Fruit fly (Drosophila melanogaster) whole organism, wandering third instar larva: ENCODE measurements around the gene CG15449.

Source experiments
- Abd-B ChIP-seq: fragments of >200 bp; optimal IDR thresholded peaks from 2 replicates; lab custom pipeline; 2017; ENCODE audit warnings: missing biosample characterization, missing genetic modification characterization
- CG32264 ChIP-seq: fragments of 200-800 bp; sonication (Bioruptor generic); optimal IDR thresholded peaks from 2 replicates; lab custom pipeline; 2016; ENCODE audit warnings: missing biosample characterization, missing genetic modification characterization
- CG9705 ChIP-seq: fragments of 200-800 bp; sonication (Bioruptor generic); optimal IDR thresholded peaks from 2 replicates; lab custom pipeline; 2018; ENCODE audit warnings: missing biosample characterization, mild to moderate bottlenecking, missing genetic modification characterization
- CrebA ChIP-seq: fragments of 200-800 bp; sonication (Bioruptor generic); optimal IDR thresholded peaks from 2 replicates; lab custom pipeline; 2016; ENCODE audit warnings: missing biosample characterization, mild to moderate bottlenecking, missing genetic modification characterization, borderline replicate concordance
- Dfd ChIP-seq: fragments of >200 bp; optimal IDR thresholded peaks from 2 replicates; lab custom pipeline; 2017; ENCODE audit warnings: missing biosample characterization, missing genetic modification characterization
- Dif ChIP-seq: fragments of 200-275, 200-300 bp; sonication (Bioruptor generic); optimal IDR thresholded peaks from 2 replicates; lab custom pipeline; 2018; ENCODE audit warnings: missing biosample characterization, missing genetic modification characterization; ENCODE audit not compliant: partially characterized antibody
- GATAd ChIP-seq: sonication (Bioruptor generic); optimal IDR thresholded peaks from 2 replicates; lab custom pipeline; 2016; ENCODE audit warnings: missing biosample characterization, missing genetic modification characterization
- HLH106 ChIP-seq: fragments of 200-800 bp; optimal IDR thresholded peaks from 3 replicates; lab custom pipeline; 2019; ENCODE audit warnings: missing biosample characterization, mild to moderate bottlenecking, missing genetic modification characterization, moderate library complexity
- Hnf4 ChIP-seq: fragments of 200-800 bp; sonication (Bioruptor generic); optimal IDR thresholded peaks from 2 replicates; lab custom pipeline; 2016; ENCODE audit warnings: missing biosample characterization, mild to moderate bottlenecking, missing genetic modification characterization
- Hr78 ChIP-seq: fragments of >200 bp; optimal IDR thresholded peaks from 2 replicates; lab custom pipeline; 2017; ENCODE audit warnings: missing biosample characterization, missing genetic modification characterization
- Hr83 ChIP-seq: fragments of 200-300 bp; sonication (Bioruptor generic); optimal IDR thresholded peaks from 2 replicates; lab custom pipeline; 2016; ENCODE audit warnings: missing biosample characterization, mild to moderate bottlenecking, missing genetic modification characterization, moderate library complexity; ENCODE audit not compliant: poor library complexity, severe bottlenecking
- Jra ChIP-seq: sonication (Bioruptor generic); optimal IDR thresholded peaks from 2 replicates; lab custom pipeline; 2016; ENCODE audit warnings: missing biosample characterization, missing genetic modification characterization
- Mio ChIP-seq: sonication (Bioruptor generic); optimal IDR thresholded peaks from 2 replicates; lab custom pipeline; 2016; ENCODE audit warnings: missing biosample characterization, missing genetic modification characterization
- Myc ChIP-seq: fragments of >200 bp; optimal IDR thresholded peaks from 2 replicates; lab custom pipeline; 2017
- N ChIP-seq: fragments of >200 bp; optimal IDR thresholded peaks from 2 replicates; lab custom pipeline; 2018; ENCODE audit warnings: missing biosample characterization, missing external identifiers, missing genetic modification characterization
- OdsH ChIP-seq: fragments of 200-800 bp; sonication (Bioruptor generic); optimal IDR thresholded peaks from 2 replicates; lab custom pipeline; 2016; ENCODE audit warnings: missing biosample characterization, mild to moderate bottlenecking, missing genetic modification characterization
- Rel ChIP-seq, 2 experiments: fragments of 200-800 bp; sonication (Bioruptor generic) in 1 of 2; optimal IDR thresholded peaks; 2 replicates in 1 of 2; 3 replicates in 1 of 2; lab custom pipeline; 2016 to 2019; ENCODE audit warnings: mild to moderate bottlenecking in 2 of 2, missing biosample characterization in 2 of 2, missing genetic modification characterization in 2 of 2, moderate library complexity in 1 of 2
- Sp1 ChIP-seq: fragments of 200-800 bp; sonication (Bioruptor generic); optimal IDR thresholded peaks from 3 replicates; lab custom pipeline; 2019; ENCODE audit warnings: missing biosample characterization, mild to moderate bottlenecking, missing genetic modification characterization, moderate library complexity
- Vsx2 ChIP-seq: fragments of 200-300, 225-300 bp; sonication (Bioruptor generic); optimal IDR thresholded peaks from 2 replicates; lab custom pipeline; 2018; ENCODE audit warnings: missing biosample characterization, missing genetic modification characterization; ENCODE audit not compliant: partially characterized antibody
- br ChIP-seq: fragments of 200-800 bp; sonication (Bioruptor generic); optimal IDR thresholded peaks from 2 replicates; lab custom pipeline; 2016; ENCODE audit warnings: missing biosample characterization, missing genetic modification characterization
- brk ChIP-seq: fragments of 200-800 bp; sonication (Bioruptor generic); optimal IDR thresholded peaks from 2 replicates; lab custom pipeline; 2016; ENCODE audit warnings: missing biosample characterization, mild to moderate bottlenecking, missing genetic modification characterization
- dl ChIP-seq, 2 experiments: fragments of 175-275, 200-275 bp in 1 of 2; fragments of 200-275 bp in 1 of 2; sonication (Bioruptor generic); optimal IDR thresholded peaks; lab custom pipeline; 2018; ENCODE audit warnings: mild to moderate bottlenecking in 2 of 2, missing biosample characterization in 2 of 2, missing genetic modification characterization in 2 of 2, moderate library complexity in 2 of 2; ENCODE audit not compliant: partially characterized antibody in 2 of 2, insufficient read depth in 1 of 2
- dmrt93B ChIP-seq: fragments of 200-800 bp; sonication (Bioruptor generic); optimal IDR thresholded peaks from 2 replicates; lab custom pipeline; 2018; ENCODE audit warnings: missing biosample characterization, mild to moderate bottlenecking, missing genetic modification characterization
- dsf ChIP-seq: sonication (Bioruptor generic); optimal IDR thresholded peaks from 2 replicates; lab custom pipeline; 2016; ENCODE audit warnings: missing biosample characterization, missing genetic modification characterization, borderline replicate concordance
- ey ChIP-seq: fragments of 200-800 bp; sonication (Bioruptor generic); optimal IDR thresholded peaks from 2 replicates; lab custom pipeline; 2016; ENCODE audit warnings: missing biosample characterization, missing genetic modification characterization
- foxo ChIP-seq, 2 experiments: fragments of 200-800 bp; sonication (Bioruptor generic); optimal IDR thresholded peaks; 2 replicates in 1 of 2; 3 replicates in 1 of 2; lab custom pipeline; 2016 to 2017; ENCODE audit warnings: missing biosample characterization in 2 of 2, missing genetic modification characterization in 2 of 2
- fru ChIP-seq: fragments of 200-800 bp; sonication (Bioruptor generic); optimal IDR thresholded peaks from 3 replicates; lab custom pipeline; 2016; ENCODE audit warnings: missing biosample characterization, mild to moderate bottlenecking, missing genetic modification characterization
- h ChIP-seq: fragments of 200-800 bp; sonication (Bioruptor generic); optimal IDR thresholded peaks from 3 replicates; lab custom pipeline; 2016; ENCODE audit warnings: missing biosample characterization, mild to moderate bottlenecking, missing genetic modification characterization
- jim ChIP-seq: fragments of 175-275, 200-325 bp; sonication (Bioruptor generic); optimal IDR thresholded peaks from 2 replicates; lab custom pipeline; 2016; ENCODE audit warnings: missing biosample characterization, mild to moderate bottlenecking, missing genetic modification characterization
- lola ChIP-seq: fragments of >200 bp; optimal IDR thresholded peaks from 2 replicates; lab custom pipeline; 2017; ENCODE audit warnings: missing biosample characterization, missing genetic modification characterization
- pan ChIP-seq: fragments of >200 bp; optimal IDR thresholded peaks from 2 replicates; lab custom pipeline; 2017
- psq ChIP-seq: fragments of 200-800 bp; sonication (Bioruptor generic); optimal IDR thresholded peaks from 3 replicates; lab custom pipeline; 2017; ENCODE audit warnings: missing biosample characterization, mild to moderate bottlenecking, missing genetic modification characterization, moderate library complexity
- rgr ChIP-seq: fragments of 200-800 bp; sonication (Bioruptor generic); optimal IDR thresholded peaks from 3 replicates; lab custom pipeline; 2016; ENCODE audit warnings: missing biosample characterization, mild to moderate bottlenecking, missing genetic modification characterization
- sage ChIP-seq: fragments of 200-800 bp; sonication (Bioruptor generic); optimal IDR thresholded peaks from 2 replicates; lab custom pipeline; 2016; ENCODE audit warnings: missing biosample characterization, mild to moderate bottlenecking, missing genetic modification characterization
- sv ChIP-seq: fragments of 200-800 bp; sonication (Bioruptor generic); optimal IDR thresholded peaks from 3 replicates; lab custom pipeline; 2016; ENCODE audit warnings: missing biosample characterization, missing genetic modification characterization
- tai ChIP-seq: sonication (Bioruptor generic); optimal IDR thresholded peaks from 2 replicates; lab custom pipeline; 2016; ENCODE audit warnings: missing biosample characterization, missing genetic modification characterization
- usp ChIP-seq: fragments of >200 bp; optimal IDR thresholded peaks from 2 replicates; lab custom pipeline; 2017; ENCODE audit warnings: missing biosample characterization, missing genetic modification characterization
- woc ChIP-seq: sonication (Bioruptor generic); optimal IDR thresholded peaks from 2 replicates; lab custom pipeline; 2016; ENCODE audit warnings: missing biosample characterization, mild to moderate bottlenecking, missing genetic modification characterization

Gene CG15449

dm6 chrX:21065775-21066174 lies 25.4 kb upstream of the CG15449 start:
- no peak for TF ChIP-seq sage
- peak; percentile 1 for TF ChIP-seq Hr83 (GFP tag; lab: Kevin White, UChicago)

dm6 chrX:21064927-21065326 lies 24.5 kb upstream of the CG15449 start:
- TF ChIP-seq OdsH (peak; percentile 95), Sp1 (GFP tag; lab: Kevin White, UChicago) (peak; percentile 94), Mio (peak; percentile 83), Abd-B (GFP tag; lab: Kevin White, UChicago) (no peak), usp (no peak), brk (peak; percentile 89), Hnf4 (peak; percentile 98), jim (GFP tag; lab: Kevin White, UChicago) (no peak), Myc (lab: Kevin White, UChicago) (no peak), CrebA (GFP tag; lab: Kevin White, UChicago) (peak; percentile 90), N (GFP tag; lab: Kevin White, UChicago) (no peak), CG9705 (GFP tag; lab: Kevin White, UChicago) (peak; percentile 85), fru (GFP tag; lab: Kevin White, UChicago) (peak; percentile 94), GATAd (peak; percentile 87), Hr78 (GFP tag; lab: Kevin White, UChicago) (no peak), Jra (GFP tag; lab: Kevin White, UChicago) (peak; percentile 87), lola (GFP tag; lab: Kevin White, UChicago) (no peak), br (peak; percentile 96), HLH106 (tag; lab: Kevin White, UChicago) (peak; percentile 94), Dif (no peak), foxo (GFP tag; optimal IDR thresholded peaks at IDR 0.05; lab: Kevin White, UChicago) (peak; percentile 90 to 97), Rel (GFP tag; optimal IDR thresholded peaks at IDR 0.05; lab: Kevin White, UChicago) (peak; percentile 91), Rel (tag; optimal IDR thresholded peaks at IDR 0.05; lab: Kevin White, UChicago) (peak; percentile 91), tai (GFP tag; lab: Kevin White, UChicago) (peak; percentile 91), Dfd (GFP tag; lab: Kevin White, UChicago) (no peak), dmrt93B (GFP tag; lab: Kevin White, UChicago) (peak; percentile 91), h (peak; percentile 98), ey (peak; percentile 97), dsf (GFP tag; lab: Kevin White, UChicago) (peak; percentile 71), sage (peak; percentile 93), Hr83 (GFP tag; lab: Kevin White, UChicago) (peak; percentile 64), CG32264 (GFP tag; lab: Kevin White, UChicago) (peak; percentile 94), sv (GFP tag; lab: Kevin White, UChicago) (no peak), pan (lab: Kevin White, UChicago) (no peak), dl (GFP tag; optimal IDR thresholded peaks at IDR 0.05; lab: Kevin White, UChicago; ENCODE audit: insufficient read depth in 1 of 2, partially characterized antibody in 2 of 2) (no peak), rgr (GFP tag; lab: Kevin White, UChicago) (peak; percentile 97), psq (GFP tag; lab: Kevin White, UChicago) (peak; percentile 90), woc (GFP tag; lab: Kevin White, UChicago) (peak; percentile 86), Vsx2 (GFP tag; lab: Kevin White, UChicago) (no peak)

DNA sequence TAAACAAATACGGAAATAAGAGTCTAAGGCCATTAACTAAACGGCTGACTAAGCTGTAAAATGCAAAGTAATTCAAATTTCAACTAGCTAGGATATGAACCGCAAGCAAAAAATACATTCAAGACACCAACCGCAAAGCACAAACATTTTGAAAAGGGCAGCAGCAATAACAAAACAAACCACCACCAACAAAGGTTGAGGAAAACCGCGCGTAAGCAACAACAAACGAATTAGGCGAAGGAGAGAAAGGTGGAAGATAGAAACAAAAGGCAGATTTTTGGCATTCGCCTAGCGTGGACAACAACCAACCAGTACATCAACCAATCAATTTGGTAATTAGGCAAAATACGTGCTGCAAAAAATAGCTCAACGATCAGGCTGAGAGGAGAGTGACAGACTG lies 20.2 kb upstream of the CG15449 start:
- TF ChIP-seq usp = no peak
- TF ChIP-seq Myc (lab: Kevin White, UChicago) = peak; percentile 55
- no peak for TF ChIP-seq Hr83 (GFP tag; lab: Kevin White, UChicago)
- TF ChIP-seq sv (GFP tag; lab: Kevin White, UChicago) = no peak
- no peak for TF ChIP-seq tai (GFP tag; lab: Kevin White, UChicago)
- no peak for TF ChIP-seq HLH106 (tag; lab: Kevin White, UChicago)
- no peak for TF ChIP-seq lola (GFP tag; lab: Kevin White, UChicago)
- TF ChIP-seq psq (GFP tag; lab: Kevin White, UChicago) = peak; percentile 71
- TF ChIP-seq br = no peak
